Comparison of ENCODE assay signal across 5 worm cellular contexts in the genomic region with DNA sequence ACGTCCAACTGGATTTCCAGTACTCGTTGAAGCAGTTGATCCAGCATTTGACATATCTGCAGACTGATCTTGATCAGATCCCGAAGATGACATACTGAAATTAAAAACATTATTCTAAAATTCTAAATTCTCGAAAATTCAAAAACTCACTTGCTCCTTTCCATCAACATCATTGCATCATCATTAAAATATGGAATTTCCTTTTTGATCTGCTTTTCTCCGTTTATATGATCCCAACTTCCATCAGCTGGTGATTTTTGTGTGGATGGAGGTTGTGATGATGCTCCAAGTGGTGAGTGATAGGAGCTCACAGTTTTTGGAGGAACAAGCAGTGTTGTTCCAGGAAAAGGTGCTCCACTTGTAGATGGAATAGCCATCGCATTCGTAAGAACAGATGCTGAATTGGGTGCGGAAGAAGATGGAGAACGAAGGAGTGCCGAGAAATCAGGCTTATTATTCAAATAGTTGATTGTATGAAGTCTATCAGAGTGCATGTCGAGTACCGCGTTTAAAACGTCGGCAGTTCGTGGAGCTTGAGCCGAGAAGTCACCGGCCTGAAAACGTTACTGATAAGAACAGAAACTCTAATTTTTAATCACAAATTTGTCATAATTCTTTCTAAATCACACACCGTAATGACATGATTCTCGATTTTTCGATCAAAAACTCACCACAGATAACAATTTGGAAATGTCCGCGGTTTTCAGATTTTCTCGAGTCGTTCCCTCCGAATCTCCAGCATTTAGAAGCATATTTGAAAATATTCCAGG.
TF ChIP-seq lines count a peak whose summit lies in the region.

No protein-coding gene starts in this region.

TF ChIP-seq in whole organism, L1 larva, 84 proteins besides CTCF, POLR2A, EP300 and RAD21:
- TF ChIP-seq efl-1 (optimal IDR thresholded peaks at IDR 0.05; lab: Kevin White, UChicago), result no peak
- peak in 1 of 2 experiments; percentile 3 for TF ChIP-seq efl-1 (GFP tag; optimal IDR thresholded peaks at IDR 0.05 in 1 of 2; lab: Kevin White, UChicago)
- no peak for TF ChIP-seq pax-3 (tag; optimal IDR thresholded peaks at IDR 0.05; lab: Kevin White, UChicago)
- no peak for TF ChIP-seq ztf-11 (tag; optimal IDR thresholded peaks at IDR 0.05; lab: Kevin White, UChicago)
- TF ChIP-seq hpl-2 (GFP tag; optimal IDR thresholded peaks at IDR 0.05; lab: Kevin White, UChicago), result no peak
- TF ChIP-seq ets-5 (GFP tag; IDR thresholded peaks at IDR 0.05; lab: Robert Waterston, UW), result 0 out of 2 replicates have a peak, but pooled peaks have one; percentile 51
- no peak for TF ChIP-seq mef-2 (tag; optimal IDR thresholded peaks at IDR 0.05; lab: Kevin White, UChicago)
- TF ChIP-seq elt-2 (tag; optimal IDR thresholded peaks at IDR 0.05; lab: Kevin White, UChicago), result peak; percentile 61

TF ChIP-seq in whole organism, L2 larva, 48 proteins besides CTCF, POLR2A, EP300 and RAD21 (continues in another document):
- TF ChIP-seq ztf-1 (GFP tag; conservative IDR thresholded peaks at IDR 0.05; lab: Robert Waterston, UW) (no peak), ceh-16 (tag; optimal IDR thresholded peaks at IDR 0.05; lab: Kevin White, UChicago) (no peak), nhr-237 (tag; optimal IDR thresholded peaks at IDR 0.05; lab: Kevin White, UChicago) (no peak), sem-4 (tag; optimal IDR thresholded peaks at IDR 0.05; lab: Kevin White, UChicago) (no peak), R02D3.7 (tag; optimal IDR thresholded peaks at IDR 0.05; lab: Kevin White, UChicago) (no peak), sma-3 (GFP tag; optimal IDR thresholded peaks at IDR 0.05; lab: Kevin White, UChicago) (no peak), aly-2 (tag; optimal IDR thresholded peaks at IDR 0.05; lab: Kevin White, UChicago) (no peak), elt-3 (tag; optimal IDR thresholded peaks at IDR 0.05; lab: Kevin White, UChicago) (no peak), fos-1 (tag; optimal IDR thresholded peaks at IDR 0.05; lab: Kevin White, UChicago) (peak; percentile 36), lin-39 (tag; optimal IDR thresholded peaks at IDR 0.05; lab: Kevin White, UChicago) (no peak), gmeb-1 (tag; optimal IDR thresholded peaks at IDR 0.05; lab: Kevin White, UChicago) (no peak), nhr-21 (tag; optimal IDR thresholded peaks at IDR 0.05; lab: Kevin White, UChicago) (peak; percentile 40), mab-5 (tag; optimal IDR thresholded peaks at IDR 0.05; lab: Kevin White, UChicago) (no peak), ama-1 (optimal IDR thresholded peaks at IDR 0.05; lab: Kevin White, UChicago) (peak; percentile 51), F13H6.1 (tag; optimal IDR thresholded peaks at IDR 0.05; lab: Kevin White, UChicago) (no peak), unc-62 (GFP tag; optimal IDR thresholded peaks at IDR 0.05; lab: Kevin White, UChicago) (no peak), nhr-11 (tag; optimal IDR thresholded peaks at IDR 0.05; lab: Kevin White, UChicago) (no peak), nhr-6 (tag; optimal IDR thresholded peaks at IDR 0.05; lab: Kevin White, UChicago) (no peak), dmd-4 (tag; optimal IDR thresholded peaks at IDR 0.05; lab: Kevin White, UChicago) (no peak), unc-55 (GFP tag; optimal IDR thresholded peaks at IDR 0.05; lab: Kevin White, UChicago) (no peak)

TF ChIP-seq in whole organism, L3 larva, 47 proteins besides CTCF, POLR2A, EP300 and RAD21:
- TF ChIP-seq nhr-28 (tag; optimal IDR thresholded peaks at IDR 0.05; lab: Kevin White, UChicago) (no peak), pqm-1 (tag; optimal IDR thresholded peaks at IDR 0.05; lab: Kevin White, UChicago) (peak; percentile 76), elt-2 (tag; optimal IDR thresholded peaks at IDR 0.05; lab: Kevin White, UChicago) (peak; percentile 82), fkh-10 (GFP tag; optimal IDR thresholded peaks at IDR 0.05; lab: Kevin White, UChicago) (no peak), nhr-43 (tag; optimal IDR thresholded peaks at IDR 0.05; lab: Kevin White, UChicago; ENCODE audit: poor library complexity, severe bottlenecking) (peak; percentile 26), nhr-23 (tag; optimal IDR thresholded peaks at IDR 0.05; lab: Kevin White, UChicago) (no peak)

TF ChIP-seq in whole organism, L4 larva, 104 proteins besides CTCF, POLR2A, EP300 and RAD21:
- TF ChIP-seq mep-1 (tag; optimal IDR thresholded peaks at IDR 0.05; lab: Kevin White, UChicago) (peak; percentile 1), pqm-1 (tag; optimal IDR thresholded peaks at IDR 0.05; lab: Kevin White, UChicago) (peak; percentile 33), nhr-77 (tag; optimal IDR thresholded peaks at IDR 0.05; lab: Kevin White, UChicago) (peak; percentile 41), dmd-6 (GFP tag; IDR thresholded peaks at IDR 0.05; lab: Robert Waterston, UW) (peak; percentile 68), nhr-48 (tag; optimal IDR thresholded peaks at IDR 0.05; lab: Kevin White, UChicago) (peak; percentile 4), nhr-28 (tag; optimal IDR thresholded peaks at IDR 0.05; lab: Kevin White, UChicago) (peak; percentile 52), pha-4 (GFP tag; IDR thresholded peaks at IDR 0.05; lab: Robert Waterston, UW) (no peak), pha-4 (tag; optimal IDR thresholded peaks at IDR 0.05; lab: Kevin White, UChicago) (no peak), unc-130 (GFP tag; optimal IDR thresholded peaks at IDR 0.05; lab: Kevin White, UChicago) (no peak), daf-16 (GFP tag; optimal IDR thresholded peaks at IDR 0.05; lab: Kevin White, UChicago) (no peak), daf-16 (tag; optimal IDR thresholded peaks at IDR 0.05; lab: Kevin White, UChicago) (peak; percentile 39), daf-12 (tag; optimal IDR thresholded peaks at IDR 0.05; lab: Kevin White, UChicago) (no peak), hif-1 (tag; optimal IDR thresholded peaks at IDR 0.05; lab: Kevin White, UChicago) (no peak), tra-1 (GFP tag; IDR thresholded peaks at IDR 0.05; lab: Robert Waterston, UW) (no peak), dve-1 (tag; optimal IDR thresholded peaks at IDR 0.05; lab: Kevin White, UChicago; ENCODE audit: insufficient read depth) (peak; percentile 37), mxl-3 (GFP tag; optimal IDR thresholded peaks at IDR 0.05; lab: Kevin White, UChicago) (no peak), hlh-30 (tag; optimal IDR thresholded peaks at IDR 0.05; lab: Kevin White, UChicago; ENCODE audit: insufficient read depth) (peak; percentile 8), spr-3 (GFP tag; optimal IDR thresholded peaks at IDR 0.05; lab: Kevin White, UChicago) (no peak), hlh-11 (tag; optimal IDR thresholded peaks at IDR 0.05; lab: Kevin White, UChicago) (peak; percentile 50)
TF ChIP-seq in whole organism, L4 larva: peak in this region for 10.

TF ChIP-seq in whole organism, young adult, 124 proteins besides CTCF, POLR2A, EP300 and RAD21:
- TF ChIP-seq ztf-25 (GFP tag; IDR thresholded peaks at IDR 0.05; lab: Robert Waterston, UW) (no peak), atf-7 (tag; optimal IDR thresholded peaks at IDR 0.05; lab: Kevin White, UChicago) (peak; percentile 71), nhr-80 (tag; optimal IDR thresholded peaks at IDR 0.05; lab: Kevin White, UChicago) (peak; percentile 72), hmg-1.2 (GFP tag; IDR thresholded peaks at IDR 0.05; lab: Robert Waterston, UW) (0 out of 2 replicates have a peak, but pooled peaks have one; percentile 8), ZK185.1 (tag; optimal IDR thresholded peaks at IDR 0.05; lab: Kevin White, UChicago; ENCODE audit: poor library complexity, severe bottlenecking) (peak; percentile 37), snpc-4 (GFP tag; optimal IDR thresholded peaks at IDR 0.05; lab: Kevin White, UChicago) (no peak), snpc-4 (tag; optimal IDR thresholded peaks at IDR 0.05; lab: Kevin White, UChicago) (peak in 1 of 4 experiments; percentile 13)
